Worm (Caenorhabditis elegans): ENCODE measurements around the gene dnj-14.

- no peak for TF ChIP-seq sea-1 (GFP tag; conservative IDR thresholded peaks at IDR 0.05)
- TF ChIP-seq ama-1 (optimal IDR thresholded peaks at IDR 0.05), result no peak
- TF ChIP-seq ceh-36 (tag; optimal IDR thresholded peaks at IDR 0.05), result no peak
- no peak for TF ChIP-seq hmbx-1 (tag; optimal IDR thresholded peaks at IDR 0.05)
- no peak for TF ChIP-seq hmg-4 (GFP tag; optimal IDR thresholded peaks at IDR 0.05)
- no peak for TF ChIP-seq ceh-13 (GFP tag; optimal IDR thresholded peaks at IDR 0.05)
- TF ChIP-seq flt-1 (GFP tag; IDR thresholded peaks at IDR 0.05), result no peak
- no peak for TF ChIP-seq hnd-1 (tag; optimal IDR thresholded peaks at IDR 0.05)
Observed at ce11 chrX:4704877-4705276, 6.7 kb downstream of the dnj-14 start, which contains the start of gene aqp-8.
